Worm (Caenorhabditis elegans) whole organism, midembryonic: ENCODE measurements around the gene unc-42.

Source experiments
- cog-1 ChIP-seq: sonication (generic microtip); optimal IDR thresholded peaks from 2 replicates; lab custom pipeline; 2016; ENCODE audit warnings: missing genetic modification characterization, missing compliant biosample characterization
- flt-1 ChIP-seq: fragments of 200-800 bp; sonication (Bioruptor generic); IDR thresholded peaks from 2 replicates; pipeline ENCODE4 v1.3.6; 2022; ENCODE audit warnings: missing genetic modification characterization, missing compliant biosample characterization

ce11 chrV:9799076-9799475, 29.9 kb upstream of the unc-42 start, which contains the start of gene F46B6.13:
- no peak for TF ChIP-seq flt-1 (GFP tag; lab: Robert Waterston, UW)
- no peak for TF ChIP-seq cog-1
